Worm (Caenorhabditis elegans) whole organism, young adult: Measurements from ENCODE around the gene Y39B6A.13.
A peak's percentile ranks its signal among the peaks of the same experiment; 100 is the strongest.

Experiments
- B0035.1 ChIP-seq: sonication (generic microtip); optimal IDR thresholded peaks from 2 replicates; lab custom pipeline; 2016; ENCODE audit warnings: missing genetic modification characterization, mild to moderate bottlenecking, missing compliant biosample characterization, missing genotype, missing genetic modification reagents
- B0336.3 ChIP-seq: fragments of 200-800 bp; sonication (Bioruptor generic); IDR thresholded peaks from 2 replicates; pipeline ENCODE4 v1.3.6; 2022; ENCODE audit warnings: missing genetic modification characterization, missing compliant biosample characterization
- C06A6.2 ChIP-seq: fragments of 200-800 bp; sonication (Bioruptor generic); conservative IDR thresholded peaks from 2 replicates; pipeline ENCODE4 v1.3.6; 2022; ENCODE audit warnings: missing genetic modification characterization, missing compliant biosample characterization
- F22D6.2 ChIP-seq: sonication (generic microtip); optimal IDR thresholded peaks from 2 replicates; lab custom pipeline; 2016; ENCODE audit warnings: mild to moderate bottlenecking, missing genetic modification characterization, missing compliant biosample characterization
- F33H1.4 ChIP-seq: fragments of 200-800 bp; sonication (Bioruptor generic); IDR thresholded peaks from 2 replicates; pipeline ENCODE4 v1.3.6; 2022; ENCODE audit warnings: missing genetic modification reagents, missing genetic modification characterization, missing compliant biosample characterization
- F37B4.10 ChIP-seq: fragments of 200-800 bp; sonication (Bioruptor generic); IDR thresholded peaks from 2 replicates; pipeline ENCODE4 v1.3.6; 2022; ENCODE audit warnings: missing genetic modification characterization, missing compliant biosample characterization
- F39B2.1 ChIP-seq: fragments of 200-800 bp; sonication (Bioruptor generic); IDR thresholded peaks from 2 replicates; pipeline ENCODE4 v1.3.6; 2022; ENCODE audit warnings: missing genetic modification reagents, missing genetic modification characterization, missing compliant biosample characterization
- F57A8.1 ChIP-seq: fragments of 200-800 bp; sonication (Bioruptor generic); optimal IDR thresholded peaks from 2 replicates; lab custom pipeline; 2018; ENCODE audit warnings: mild to moderate bottlenecking, missing genetic modification characterization, moderate library complexity, missing compliant biosample characterization
- K11D2.4 ChIP-seq: fragments of 200-800 bp; sonication (Bioruptor generic); IDR thresholded peaks from 2 replicates; pipeline ENCODE4 v1.3.6; 2022; ENCODE audit warnings: missing genetic modification reagents, missing genetic modification characterization, missing compliant biosample characterization
- T26A5.8 ChIP-seq: sonication (generic microtip); optimal IDR thresholded peaks from 2 replicates; lab custom pipeline; 2016; ENCODE audit warnings: missing genetic modification characterization, missing compliant biosample characterization
- Y79H2A.3 ChIP-seq: fragments of 200-800 bp; sonication (Bioruptor generic); conservative IDR thresholded peaks from 2 replicates; pipeline ENCODE4 v1.3.6; 2022; ENCODE audit warnings: missing genetic modification reagents, missing genetic modification characterization, missing compliant biosample characterization
- Y95B8A.8 ChIP-seq: fragments of 200-800 bp; sonication (Bioruptor generic); IDR thresholded peaks from 2 replicates; pipeline ENCODE4 v1.3.6; 2022; ENCODE audit warnings: missing genetic modification reagents, missing genetic modification characterization, missing compliant biosample characterization
- athp-1 ChIP-seq: sonication (generic microtip); optimal IDR thresholded peaks from 2 replicates; lab custom pipeline; 2017; ENCODE audit warnings: mild to moderate bottlenecking, missing genetic modification characterization, missing compliant biosample characterization
- attf-3 ChIP-seq: fragments of 200-800 bp; sonication (Bioruptor generic); conservative IDR thresholded peaks from 2 replicates; pipeline ENCODE4 v1.3.6; 2022; ENCODE audit warnings: missing genetic modification reagents, missing genetic modification characterization, missing compliant biosample characterization
- attf-5 ChIP-seq: fragments of 200-800 bp; sonication (Bioruptor generic); optimal IDR thresholded peaks from 2 replicates; lab custom pipeline; 2018; ENCODE audit warnings: mild to moderate bottlenecking, missing genetic modification characterization, missing compliant biosample characterization
- bed-2 ChIP-seq: fragments of 200-800 bp; sonication (Bioruptor generic); IDR thresholded peaks from 2 replicates; pipeline ENCODE4 v1.3.6; 2022; ENCODE audit warnings: missing genetic modification reagents, missing genetic modification characterization, missing compliant biosample characterization
- ceh-100 ChIP-seq: fragments of 200-800 bp; sonication (Bioruptor generic); IDR thresholded peaks from 2 replicates; pipeline ENCODE4 v1.3.6; 2022; ENCODE audit warnings: missing genetic modification reagents, missing genetic modification characterization, missing compliant biosample characterization
- ceh-79 ChIP-seq: sonication (generic microtip); optimal IDR thresholded peaks from 2 replicates; lab custom pipeline; 2017; ENCODE audit warnings: mild to moderate bottlenecking, missing genetic modification characterization, missing compliant biosample characterization
- ceh-91 ChIP-seq: fragments of 200-800 bp; sonication (Bioruptor generic); IDR thresholded peaks from 2 replicates; pipeline ENCODE4 v1.3.6; 2022; ENCODE audit warnings: missing genetic modification reagents, missing genetic modification characterization, missing compliant biosample characterization
- die-1 ChIP-seq: sonication (generic microtip); optimal IDR thresholded peaks from 2 replicates; lab custom pipeline; 2016; ENCODE audit warnings: missing genotype, mild to moderate bottlenecking, missing genetic modification characterization, missing compliant biosample characterization
- dox-1 ChIP-seq: fragments of 200-800 bp; sonication (Bioruptor generic); IDR thresholded peaks from 2 replicates; pipeline ENCODE4 v1.3.6; 2022; ENCODE audit warnings: missing genetic modification reagents, missing genetic modification characterization, missing compliant biosample characterization
- him-1 ChIP-seq: sonication (generic microtip); optimal IDR thresholded peaks from 2 replicates; lab custom pipeline; 2016; ENCODE audit warnings: missing genotype, missing genetic modification reagents, missing genetic modification characterization, missing compliant biosample characterization
- hsf-1 ChIP-seq: fragments of 200-800 bp; sonication (Bioruptor generic); IDR thresholded peaks from 2 replicates; pipeline ENCODE4 v1.3.6; 2022; ENCODE audit warnings: missing genetic modification reagents, missing genetic modification characterization, missing compliant biosample characterization
- lag-1 ChIP-seq: fragments of 200-800 bp; sonication (Bioruptor generic); IDR thresholded peaks from 2 replicates; pipeline ENCODE4 v1.3.6; 2022; ENCODE audit warnings: missing genetic modification reagents, missing genetic modification characterization, missing compliant biosample characterization
- lin-26 ChIP-seq: fragments of 200-800 bp; sonication (Bioruptor generic); IDR thresholded peaks from 2 replicates; pipeline ENCODE4 v1.3.6; 2022; ENCODE audit warnings: missing genetic modification reagents, missing genetic modification characterization, missing compliant biosample characterization
- lir-1 ChIP-seq: fragments of 200-800 bp; sonication (Bioruptor generic); conservative IDR thresholded peaks from 2 replicates; pipeline ENCODE4 v1.3.6; 2022; ENCODE audit warnings: missing genetic modification reagents, missing genetic modification characterization, missing compliant biosample characterization
- lsl-1 ChIP-seq: fragments of 200-800 bp; sonication (Bioruptor generic); optimal IDR thresholded peaks from 2 replicates; lab custom pipeline; 2018; ENCODE audit warnings: mild to moderate bottlenecking, missing genetic modification characterization, moderate library complexity, missing compliant biosample characterization
- lsy-27 ChIP-seq: sonication (generic microtip); optimal IDR thresholded peaks from 2 replicates; lab custom pipeline; 2017; ENCODE audit warnings: missing genetic modification characterization, mild to moderate bottlenecking, missing compliant biosample characterization, antibody characterized with exemption, missing genotype, borderline replicate concordance; ENCODE audit not compliant: insufficient read depth
- madf-10 ChIP-seq: sonication (generic microtip); optimal IDR thresholded peaks from 2 replicates; lab custom pipeline; 2016; ENCODE audit warnings: mild to moderate bottlenecking, missing genetic modification characterization, missing compliant biosample characterization
- madf-3 ChIP-seq: fragments of 200-800 bp; sonication (Bioruptor generic); IDR thresholded peaks from 2 replicates; pipeline ENCODE4 v1.3.6; 2022; ENCODE audit warnings: missing genetic modification reagents, missing genetic modification characterization, missing compliant biosample characterization
- madf-6 ChIP-seq: fragments of 200-800 bp; sonication (Bioruptor generic); IDR thresholded peaks from 2 replicates; pipeline ENCODE4 v1.3.6; 2022; ENCODE audit warnings: missing genetic modification reagents, missing genetic modification characterization, missing compliant biosample characterization
- madf-8 ChIP-seq: fragments of 200-800 bp; sonication (Bioruptor generic); conservative IDR thresholded peaks from 2 replicates; pipeline ENCODE4 v1.3.6; 2022; ENCODE audit warnings: missing genetic modification reagents, missing genetic modification characterization, missing compliant biosample characterization
- mel-28 ChIP-seq: sonication (generic microtip); optimal IDR thresholded peaks from 2 replicates; lab custom pipeline; 2016; ENCODE audit warnings: borderline replicate concordance, mild to moderate bottlenecking, missing genetic modification characterization, missing compliant biosample characterization
- nfya-1 ChIP-seq: sonication (generic microtip); optimal IDR thresholded peaks from 2 replicates; lab custom pipeline; 2017; ENCODE audit warnings: antibody characterized with exemption, missing compliant biosample characterization, missing genetic modification characterization, borderline replicate concordance; ENCODE audit not compliant: insufficient read depth
- nhr-120 ChIP-seq: fragments of 200-800 bp; sonication (Bioruptor generic); IDR thresholded peaks from 2 replicates; pipeline ENCODE4 v1.3.6; 2022; ENCODE audit warnings: missing genetic modification characterization, missing compliant biosample characterization
- nhr-90 ChIP-seq: sonication (generic microtip); optimal IDR thresholded peaks from 2 replicates; lab custom pipeline; 2016; ENCODE audit warnings: missing genotype, mild to moderate bottlenecking, missing genetic modification characterization, missing compliant biosample characterization
- rcor-1 ChIP-seq: fragments of 200-800 bp; sonication (Bioruptor generic); IDR thresholded peaks from 2 replicates; pipeline ENCODE4 v1.3.6; 2022; ENCODE audit warnings: missing genetic modification reagents, missing genetic modification characterization, missing compliant biosample characterization
- rec-8 ChIP-seq, 2 experiments: sonication (generic microtip); optimal IDR thresholded peaks; 2 replicates each; lab custom pipeline; 2016; ENCODE audit warnings: mild to moderate bottlenecking in 2 of 2, missing genetic modification characterization in 2 of 2, missing genetic modification reagents in 2 of 2, missing genotype in 2 of 2, missing biosample characterization in 1 of 2, missing compliant biosample characterization in 1 of 2, moderate library complexity in 1 of 2
- rpc-1 ChIP-seq, 2 experiments: fragments of 150-350 bp in 1 of 2; sonication (generic microtip) in 1 of 2; optimal IDR thresholded peaks; 2 replicates each; lab custom pipeline; 2014 to 2018; ENCODE audit warnings: missing biosample characterization in 1 of 2, missing genetic modification characterization in 1 of 2, missing genetic modification reagents in 1 of 2, missing genotype in 1 of 2
- sdz-38 ChIP-seq: sonication (generic microtip); optimal IDR thresholded peaks from 2 replicates; lab custom pipeline; 2016; ENCODE audit warnings: missing genotype, missing genetic modification characterization, missing compliant biosample characterization
- snpc-1.3 ChIP-seq: sonication (generic microtip); optimal IDR thresholded peaks from 2 replicates; lab custom pipeline; 2017; ENCODE audit warnings: missing genetic modification characterization, mild to moderate bottlenecking, missing compliant biosample characterization, antibody characterized with exemption, moderate library complexity, missing genotype, missing genetic modification reagents; ENCODE audit not compliant: insufficient read depth
- snpc-4 ChIP-seq, 5 experiments: fragments of 150-350 bp in 1 of 5; sonication (generic microtip) in 4 of 5; optimal IDR thresholded peaks; 2 replicates each; lab custom pipeline; 2014 to 2018; ENCODE audit warnings: missing genetic modification characterization in 5 of 5, missing biosample characterization in 3 of 5, antibody characterized with exemption in 2 of 5, mild to moderate bottlenecking in 2 of 5, missing compliant biosample characterization in 2 of 5, missing genotype in 2 of 5, moderate library complexity in 2 of 5, missing genetic modification reagents in 1 of 5
- unc-62 ChIP-seq: fragments of 150-350 bp; optimal IDR thresholded peaks from 2 replicates; lab custom pipeline; 2014; ENCODE audit warnings: missing biosample characterization, missing genetic modification reagents, missing genetic modification characterization
- xnd-1 ChIP-seq: sonication (generic microtip); optimal IDR thresholded peaks from 2 replicates; lab custom pipeline; 2016; ENCODE audit warnings: missing genotype, missing genetic modification reagents, missing genetic modification characterization, missing compliant biosample characterization
- zim-3 ChIP-seq: sonication (generic microtip); optimal IDR thresholded peaks from 2 replicates; lab custom pipeline; 2017; ENCODE audit warnings: mild to moderate bottlenecking, missing genetic modification characterization, moderate library complexity, missing compliant biosample characterization
- ztf-28 ChIP-seq: fragments of 200-800 bp; sonication (Bioruptor generic); IDR thresholded peaks from 2 replicates; pipeline ENCODE4 v1.3.6; 2022; ENCODE audit warnings: missing genetic modification reagents, missing genetic modification characterization, missing compliant biosample characterization
- ztf-6 ChIP-seq: fragments of 200-800 bp; sonication (Bioruptor generic); IDR thresholded peaks from 2 replicates; pipeline ENCODE4 v1.3.6; 2022; ENCODE audit warnings: missing genetic modification reagents, missing genetic modification characterization, missing compliant biosample characterization

The Y39B6A.13 gene

ce11 chrV:19125812-19126211 is 6.6 kb upstream of the Y39B6A.13 start (continued):
- TF ChIP-seq B0336.3, result peak; percentile 69
- no peak; the same call in 1 of the 2 replicates for TF ChIP-seq madf-3 (GFP tag; lab: Robert Waterston, UW)
- TF ChIP-seq Y79H2A.3, result peak; percentile 57; the same call in 1 of the 2 replicates
- no peak for TF ChIP-seq nfya-1 (tag; lab: Kevin White, UChicago)
- peak; percentile 45 for TF ChIP-seq snpc-4 (GFP tag; optimal IDR thresholded peaks at IDR 0.05; lab: Kevin White, UChicago)
- peak in 3 of 4 experiments; percentile 13 to 59 (median 23) for TF ChIP-seq snpc-4 (tag; optimal IDR thresholded peaks at IDR 0.05; lab: Kevin White, UChicago)
- TF ChIP-seq lsy-27, result no peak
- no peak for TF ChIP-seq hsf-1 (GFP tag; lab: Robert Waterston, UW)
- no peak for TF ChIP-seq Y95B8A.8
- peak; percentile 80 for TF ChIP-seq attf-3 (GFP tag; lab: Robert Waterston, UW)
- TF ChIP-seq ceh-100 (GFP tag; lab: Robert Waterston, UW), result peak; percentile 45; the same call in 1 of the 2 replicates
- no peak for TF ChIP-seq ztf-6
- TF ChIP-seq ztf-28 (GFP tag; lab: Robert Waterston, UW), result peak; percentile 80
- TF ChIP-seq nhr-90 (tag; lab: Kevin White, UChicago), result peak; percentile 1
- TF ChIP-seq bed-2 (GFP tag; lab: Robert Waterston, UW), result peak; percentile 74; the same call in 1 of the 2 replicates
- no peak for TF ChIP-seq F37B4.10 (GFP tag; lab: Robert Waterston, UW)
- no peak for TF ChIP-seq mel-28 (tag; lab: Kevin White, UChicago)
- TF ChIP-seq madf-10 (tag; lab: Kevin White, UChicago), result peak; percentile 47
- peak; percentile 53 for TF ChIP-seq attf-5
- peak; percentile 70 for TF ChIP-seq die-1 (tag; lab: Kevin White, UChicago)
- 0 out of 2 replicates have a peak, but pooled peaks have one; percentile 48 for TF ChIP-seq K11D2.4 (GFP tag; lab: Robert Waterston, UW)
- TF ChIP-seq rcor-1 (GFP tag; lab: Robert Waterston, UW), result peak; percentile 57
- TF ChIP-seq T26A5.8 (tag; lab: Kevin White, UChicago), result peak; percentile 40
- no peak for TF ChIP-seq F22D6.2 (tag; lab: Kevin White, UChicago)
- no peak for TF ChIP-seq dox-1 (GFP tag; lab: Robert Waterston, UW)
- no peak for TF ChIP-seq F39B2.1
- no peak for TF ChIP-seq F57A8.1
- TF ChIP-seq madf-6 (GFP tag; lab: Robert Waterston, UW), result peak; percentile 79
- peak; percentile 93 for TF ChIP-seq lin-26 (GFP tag; lab: Robert Waterston, UW)
- no peak for TF ChIP-seq sdz-38 (tag; lab: Kevin White, UChicago)
- TF ChIP-seq C06A6.2, result 0 out of 2 replicates have a peak, but pooled peaks have one; percentile 26
- peak; percentile 40 for TF ChIP-seq snpc-1.3 (tag; lab: Kevin White, UChicago)
- 0 out of 2 replicates have a peak, but pooled peaks have one; percentile 31 for TF ChIP-seq ceh-91
- TF ChIP-seq him-1, result no peak
- TF ChIP-seq unc-62 (GFP tag; lab: Kevin White, UChicago), result no peak
- TF ChIP-seq lag-1, result no peak

ce11 chrV:19125253-19125652 is 6.0 kb upstream of the Y39B6A.13 start:
- TF ChIP-seq F57A8.1, result no peak
- no peak for TF ChIP-seq rec-8 (tag; optimal IDR thresholded peaks at IDR 0.05; lab: Kevin White, UChicago)
- TF ChIP-seq nhr-120 (GFP tag; lab: Robert Waterston, UW), result no peak
- TF ChIP-seq zim-3 (tag; lab: Kevin White, UChicago), result no peak
- no peak for TF ChIP-seq T26A5.8 (tag; lab: Kevin White, UChicago)
- TF ChIP-seq lir-1 (GFP tag; lab: Robert Waterston, UW), result no peak
- no peak for TF ChIP-seq ceh-79
- peak; percentile 16; the same call in 1 of the 2 replicates for TF ChIP-seq madf-6 (GFP tag; lab: Robert Waterston, UW)
- TF ChIP-seq rcor-1 (GFP tag; lab: Robert Waterston, UW), result no peak
- TF ChIP-seq unc-62 (GFP tag; lab: Kevin White, UChicago), result no peak
- 0 out of 2 replicates have a peak, but pooled peaks have one; percentile 13 for TF ChIP-seq madf-8
- no peak for TF ChIP-seq athp-1 (tag; lab: Kevin White, UChicago)
- no peak for TF ChIP-seq F33H1.4
- TF ChIP-seq B0035.1, result no peak
- peak; percentile 76 for TF ChIP-seq lsl-1
- no peak for TF ChIP-seq rpc-1 (optimal IDR thresholded peaks at IDR 0.05; lab: Kevin White, UChicago)
- TF ChIP-seq rpc-1 (tag; optimal IDR thresholded peaks at IDR 0.05; lab: Kevin White, UChicago), result no peak
- TF ChIP-seq xnd-1 (tag; lab: Kevin White, UChicago), result peak; percentile 70
